Fruit fly (Drosophila melanogaster): Measurements from ENCODE around the gene Rsod.

dm6 chr3R:30177494-30177893, 6.5 kb upstream of the Rsod start, which contains the start of the genes CG1983 and CG15530:
- TF ChIP-seq psq (optimal IDR thresholded peaks at IDR 0.05) (no peak), CG8478 (optimal IDR thresholded peaks at IDR 0.05) (no peak), pan (optimal IDR thresholded peaks at IDR 0.05) (no peak), EcR (GFP tag; optimal IDR thresholded peaks at IDR 0.05) (no peak), usp (GFP tag; optimal IDR thresholded peaks at IDR 0.05) (no peak), Dll (optimal IDR thresholded peaks at IDR 0.05) (no peak)
